Worm (Caenorhabditis elegans): ENCODE data around the gene ZC239.21.
"Not testable (repeated sequence)": the region's sequence is repeated elsewhere in the genome, so short reads cannot be mapped to it uniquely, and the experiment has no call there.

DNA sequence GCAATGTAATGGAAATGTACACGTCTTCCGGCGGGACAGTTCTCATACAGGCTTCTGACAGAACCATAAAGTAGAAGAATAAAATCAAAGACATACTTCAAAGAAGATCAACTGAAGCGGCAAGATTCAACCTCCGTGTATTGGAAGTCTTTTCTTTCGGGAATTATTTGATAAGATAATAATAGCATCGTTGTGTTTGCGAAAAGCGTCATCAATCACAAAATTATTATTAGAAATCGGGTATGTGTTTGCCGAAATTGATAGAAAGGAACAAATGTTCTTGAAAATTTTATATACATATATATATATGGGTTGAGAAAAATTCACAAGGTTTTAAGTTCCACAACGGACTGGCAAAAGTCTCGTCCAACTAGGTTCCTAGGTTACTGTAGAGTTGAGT, 15.2 kb upstream of the ZC239.21 start, which contains the start of gene Y27F2A.9:
- TF ChIP-seq hlh-30 (tag; optimal IDR thresholded peaks at IDR 0.05; ENCODE audit: insufficient read depth); lin-39 (tag; optimal IDR thresholded peaks at IDR 0.05); hmg-1.1 (GFP tag; IDR thresholded peaks at IDR 0.05); nhr-25 (tag; optimal IDR thresholded peaks at IDR 0.05; ENCODE audit: borderline replicate concordance, insufficient read depth); arid-1 (GFP tag; conservative IDR thresholded peaks at IDR 0.05); nhr-111 (GFP tag; optimal IDR thresholded peaks at IDR 0.05); fkh-10 (GFP tag; optimal IDR thresholded peaks at IDR 0.05); zag-1 (tag; optimal IDR thresholded peaks at IDR 0.05): not testable (repeated sequence)

Data from whole organism, L4 larva.